Fruit fly (Drosophila melanogaster): Measurements from ENCODE around the gene Bili.

Gene Bili

DNA sequence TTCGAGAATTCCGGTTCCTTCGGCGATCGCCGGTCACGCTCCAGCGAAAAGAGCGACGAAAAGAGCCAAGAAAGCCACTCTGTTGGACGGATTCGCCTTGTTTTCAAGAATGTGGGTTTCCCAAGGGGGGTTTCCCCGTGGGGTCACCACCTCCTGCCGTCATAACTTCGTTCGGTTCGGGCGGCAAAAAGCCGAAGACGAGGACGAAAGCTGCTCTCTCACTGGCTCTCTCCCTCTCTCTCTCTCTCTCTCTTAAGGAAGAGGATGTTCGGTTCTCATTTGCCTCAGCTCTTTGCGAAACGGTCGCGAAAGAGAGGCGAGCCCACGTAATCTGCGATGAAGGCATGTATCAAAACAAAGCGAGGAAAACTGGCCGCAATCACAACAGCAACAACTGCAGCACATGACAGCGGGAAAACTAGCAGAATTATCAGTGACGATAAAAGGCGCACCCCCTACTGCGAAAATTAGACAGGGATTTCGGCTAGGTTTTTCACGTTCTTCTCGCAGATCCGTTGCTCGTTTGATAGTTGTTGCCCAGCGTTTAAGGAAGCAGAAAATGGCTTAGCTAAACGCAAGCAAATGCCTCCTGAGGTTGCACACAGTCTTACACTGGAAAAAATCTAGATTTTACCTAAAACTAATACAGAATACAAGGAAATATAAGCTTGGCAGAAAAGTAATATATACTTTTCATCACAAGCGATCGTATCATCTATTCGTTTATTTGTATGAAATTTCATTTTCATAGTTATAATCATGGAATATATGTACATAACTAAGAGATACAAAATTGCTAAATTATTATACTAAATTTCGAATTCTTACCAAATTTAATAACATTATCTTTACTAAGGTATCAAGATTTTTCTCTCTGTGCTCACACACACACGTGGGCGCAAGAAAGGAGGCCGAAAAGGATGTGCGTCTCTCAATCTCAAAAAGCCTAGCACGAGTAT, 52.7 kb downstream of the Bili start, which contains the start of gene dan:
TSS of gene dan (plus strand) at position 900 of the 959 bp plus-strand sequence.
- TF ChIP-seq CG15710 (tag; optimal IDR thresholded peaks at IDR 0.05) = peak; percentile 68
- TF ChIP-seq Snoo (tag; optimal IDR thresholded peaks at IDR 0.05) = no peak
- TF ChIP-seq CG32121 (GFP tag; IDR thresholded peaks at IDR 0.05) = no peak
- no peak for TF ChIP-seq CG4496 (GFP tag; IDR thresholded peaks at IDR 0.05)
- no peak for TF ChIP-seq Ets98B (GFP tag; IDR thresholded peaks at IDR 0.05)
- peak; percentile 71 for TF ChIP-seq CG8159 (tag; optimal IDR thresholded peaks at IDR 0.05)
- TF ChIP-seq EcR (GFP tag; optimal IDR thresholded peaks at IDR 0.05) = peak; percentile 38
- TF ChIP-seq fd96Ca (GFP tag; IDR thresholded peaks at IDR 0.05) = 0 out of 3 replicates have a peak, but pooled peaks have one; percentile 17
- no peak for TF ChIP-seq D1 (tag; optimal IDR thresholded peaks at IDR 0.05)
- TF ChIP-seq CG14655 (GFP tag; optimal IDR thresholded peaks at IDR 0.05) = peak; percentile 16
- TF ChIP-seq CG8301 (tag; optimal IDR thresholded peaks at IDR 0.05) = no peak
- no peak for TF ChIP-seq Pif1A (GFP tag; optimal IDR thresholded peaks at IDR 0.05)
- no peak for TF ChIP-seq Pif1B (GFP tag; optimal IDR thresholded peaks at IDR 0.05)
- TF ChIP-seq CG34367 (tag; optimal IDR thresholded peaks at IDR 0.05) = peak; percentile 39
- no peak for TF ChIP-seq rn (GFP tag; IDR thresholded peaks at IDR 0.05)
- no peak for TF ChIP-seq CG10348 (GFP tag; IDR thresholded peaks at IDR 0.05)
- TF ChIP-seq CG17806 (tag; optimal IDR thresholded peaks at IDR 0.05) = peak; percentile 51
- TF ChIP-seq CG12605 (GFP tag; IDR thresholded peaks at IDR 0.05) = peak; percentile 24; the same call in 1 of the 2 replicates
- peak; percentile 53 for TF ChIP-seq CG13204 (GFP tag; optimal IDR thresholded peaks at IDR 0.05)
- TF ChIP-seq gl (tag; optimal IDR thresholded peaks at IDR 0.05) = no peak
- peak; percentile 61 for TF ChIP-seq CG9948 (tag; optimal IDR thresholded peaks at IDR 0.05)

- TF ChIP-seq CG32121 (GFP tag; IDR thresholded peaks at IDR 0.05) (no peak), CG13204 (GFP tag; optimal IDR thresholded peaks at IDR 0.05) (peak; percentile 47), CG8301 (tag; optimal IDR thresholded peaks at IDR 0.05) (no peak), CG4496 (GFP tag; IDR thresholded peaks at IDR 0.05) (0 out of 3 replicates have a peak, but pooled peaks have one; percentile 33), Ets98B (GFP tag; IDR thresholded peaks at IDR 0.05) (no peak)
Observed at dm6 chr3R:25184540-25184939, 53.4 kb downstream of the Bili start.

Measured in whole organism, pupa.